Fruit fly (Drosophila melanogaster): ENCODE measurements around the gene Wdr81.

The Wdr81 gene

DNA sequence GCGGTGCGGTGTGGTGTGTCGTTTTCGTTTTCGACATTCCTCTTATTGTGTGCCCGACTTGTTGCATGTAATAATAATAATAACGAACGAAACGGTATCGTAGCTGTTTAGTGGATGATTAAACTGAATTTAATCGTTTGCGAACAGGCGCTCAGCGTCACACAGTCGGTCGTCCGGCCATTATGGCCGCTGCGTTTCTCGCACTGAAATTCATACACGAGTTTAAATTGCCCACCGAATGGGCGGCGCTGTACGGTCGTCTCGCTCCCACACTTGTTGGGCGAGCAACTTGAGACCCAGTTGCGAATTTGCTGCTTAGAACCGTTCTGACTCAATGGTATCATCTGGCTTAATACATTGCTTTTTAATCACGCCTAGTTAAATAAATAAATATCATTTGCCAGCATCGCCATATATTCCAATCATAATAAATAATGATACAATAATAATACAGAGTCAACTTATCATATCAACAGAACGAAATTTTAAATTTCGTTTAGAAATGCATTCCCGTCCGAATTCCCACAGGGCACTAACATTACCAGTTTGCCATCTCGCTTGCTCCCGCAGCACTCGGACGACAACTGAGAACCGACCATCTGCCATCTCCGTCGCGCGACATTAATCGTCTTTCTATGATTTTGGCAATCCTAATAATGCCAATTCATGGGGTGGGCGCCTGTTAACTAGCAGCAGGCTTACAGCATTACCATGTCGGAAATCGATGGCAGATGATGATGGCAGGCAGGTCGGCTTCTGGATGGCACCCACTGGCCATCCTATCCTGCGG, 9.7 kb downstream of the Wdr81 start:
- TF ChIP-seq CG8159 (tag; optimal IDR thresholded peaks at IDR 0.05) (peak; percentile 96), fd96Ca (GFP tag; IDR thresholded peaks at IDR 0.05) (no peak), D1 (tag; optimal IDR thresholded peaks at IDR 0.05) (no peak), Pif1A (GFP tag; optimal IDR thresholded peaks at IDR 0.05) (peak; percentile 90), EcR (GFP tag; optimal IDR thresholded peaks at IDR 0.05) (no peak), CG8301 (tag; optimal IDR thresholded peaks at IDR 0.05) (peak; percentile 93), CG10348 (GFP tag; IDR thresholded peaks at IDR 0.05) (no peak), Pif1B (GFP tag; optimal IDR thresholded peaks at IDR 0.05) (peak; percentile 81), CG15710 (tag; optimal IDR thresholded peaks at IDR 0.05) (peak; percentile 93), CG34367 (tag; optimal IDR thresholded peaks at IDR 0.05) (peak; percentile 90), Ets98B (GFP tag; IDR thresholded peaks at IDR 0.05) (no peak), CG17806 (tag; optimal IDR thresholded peaks at IDR 0.05) (peak; percentile 90), CG14655 (GFP tag; optimal IDR thresholded peaks at IDR 0.05) (peak; percentile 92), gl (tag; optimal IDR thresholded peaks at IDR 0.05) (peak; percentile 82), Snoo (tag; optimal IDR thresholded peaks at IDR 0.05) (peak; percentile 93), CG9948 (tag; optimal IDR thresholded peaks at IDR 0.05) (peak; percentile 92), CG32121 (GFP tag; IDR thresholded peaks at IDR 0.05) (no peak), CG4496 (GFP tag; IDR thresholded peaks at IDR 0.05) (no peak), CG13204 (GFP tag; optimal IDR thresholded peaks at IDR 0.05) (peak; percentile 71), rn (GFP tag; IDR thresholded peaks at IDR 0.05) (no peak), CG12605 (GFP tag; IDR thresholded peaks at IDR 0.05) (no peak)

DNA sequence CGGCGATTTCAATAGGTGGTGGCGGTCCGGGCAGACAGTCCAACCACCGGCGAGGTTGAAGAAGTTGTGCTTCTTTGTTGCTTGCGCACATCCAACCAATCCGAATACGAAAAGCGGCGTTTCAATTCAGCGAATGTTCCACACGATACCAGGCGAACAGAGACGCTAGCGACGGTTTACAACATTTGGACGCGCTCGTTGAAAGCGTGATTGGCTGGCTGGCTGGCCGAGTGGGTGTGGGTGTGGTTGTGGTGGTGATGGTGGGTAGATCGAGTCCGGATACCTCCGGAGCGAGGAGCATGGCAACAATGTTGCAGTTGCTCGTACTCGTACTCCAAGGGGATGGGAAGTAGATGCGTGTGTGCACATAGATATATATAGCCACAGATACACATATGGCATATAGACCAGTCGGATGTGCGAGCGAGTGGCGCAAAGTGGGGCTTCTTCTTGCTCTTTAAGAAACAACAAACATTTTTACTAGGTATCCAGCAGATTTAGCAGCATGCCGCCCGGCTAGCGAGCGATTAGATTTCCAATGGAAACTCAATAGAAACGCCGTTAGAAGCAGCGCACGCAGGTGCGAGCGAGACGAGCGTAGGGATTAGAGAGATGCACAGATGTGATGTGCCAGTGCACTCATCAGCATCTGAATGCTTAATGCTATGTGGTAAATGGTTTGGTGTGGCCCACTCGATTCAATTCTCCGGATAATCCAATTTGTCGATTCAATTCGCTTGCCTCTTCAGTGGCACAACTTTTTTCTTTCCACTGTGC, 10.5 kb downstream of the Wdr81 start:
- TF ChIP-seq CG13204 (GFP tag; optimal IDR thresholded peaks at IDR 0.05) (peak; percentile 91), rn (GFP tag; IDR thresholded peaks at IDR 0.05) (no peak), CG8159 (tag; optimal IDR thresholded peaks at IDR 0.05) (no peak), Pif1B (GFP tag; optimal IDR thresholded peaks at IDR 0.05) (peak; percentile 18), CG12605 (GFP tag; IDR thresholded peaks at IDR 0.05) (no peak), CG9948 (tag; optimal IDR thresholded peaks at IDR 0.05) (no peak), fd96Ca (GFP tag; IDR thresholded peaks at IDR 0.05) (no peak), CG4496 (GFP tag; IDR thresholded peaks at IDR 0.05) (no peak), D1 (tag; optimal IDR thresholded peaks at IDR 0.05) (no peak), CG15710 (tag; optimal IDR thresholded peaks at IDR 0.05) (no peak), CG8301 (tag; optimal IDR thresholded peaks at IDR 0.05) (no peak), CG17806 (tag; optimal IDR thresholded peaks at IDR 0.05) (no peak), Ets98B (GFP tag; IDR thresholded peaks at IDR 0.05) (no peak), CG32121 (GFP tag; IDR thresholded peaks at IDR 0.05) (no peak), Snoo (tag; optimal IDR thresholded peaks at IDR 0.05) (peak; percentile 30), CG14655 (GFP tag; optimal IDR thresholded peaks at IDR 0.05) (peak; percentile 19), CG10348 (GFP tag; IDR thresholded peaks at IDR 0.05) (no peak), EcR (GFP tag; optimal IDR thresholded peaks at IDR 0.05) (peak; percentile 93), CG34367 (tag; optimal IDR thresholded peaks at IDR 0.05) (no peak), gl (tag; optimal IDR thresholded peaks at IDR 0.05) (peak; percentile 3), Pif1A (GFP tag; optimal IDR thresholded peaks at IDR 0.05) (no peak)

dm6 chr2L:12007853-12008252, 12.9 kb downstream of the Wdr81 start, which contains the start of gene Rh5:
Gene Rh5 (plus strand): TSS chr2L:12008153.
- TF ChIP-seq CG12605 (GFP tag; IDR thresholded peaks at IDR 0.05) (no peak), CG17806 (tag; optimal IDR thresholded peaks at IDR 0.05) (no peak), Snoo (tag; optimal IDR thresholded peaks at IDR 0.05) (no peak), CG14655 (GFP tag; optimal IDR thresholded peaks at IDR 0.05) (no peak), fd96Ca (GFP tag; IDR thresholded peaks at IDR 0.05) (no peak), Pif1A (GFP tag; optimal IDR thresholded peaks at IDR 0.05) (no peak), CG34367 (tag; optimal IDR thresholded peaks at IDR 0.05) (no peak), CG4496 (GFP tag; IDR thresholded peaks at IDR 0.05) (no peak), CG10348 (GFP tag; IDR thresholded peaks at IDR 0.05) (no peak), rn (GFP tag; IDR thresholded peaks at IDR 0.05) (no peak), Pif1B (GFP tag; optimal IDR thresholded peaks at IDR 0.05) (no peak), CG8301 (tag; optimal IDR thresholded peaks at IDR 0.05) (no peak)

DNA sequence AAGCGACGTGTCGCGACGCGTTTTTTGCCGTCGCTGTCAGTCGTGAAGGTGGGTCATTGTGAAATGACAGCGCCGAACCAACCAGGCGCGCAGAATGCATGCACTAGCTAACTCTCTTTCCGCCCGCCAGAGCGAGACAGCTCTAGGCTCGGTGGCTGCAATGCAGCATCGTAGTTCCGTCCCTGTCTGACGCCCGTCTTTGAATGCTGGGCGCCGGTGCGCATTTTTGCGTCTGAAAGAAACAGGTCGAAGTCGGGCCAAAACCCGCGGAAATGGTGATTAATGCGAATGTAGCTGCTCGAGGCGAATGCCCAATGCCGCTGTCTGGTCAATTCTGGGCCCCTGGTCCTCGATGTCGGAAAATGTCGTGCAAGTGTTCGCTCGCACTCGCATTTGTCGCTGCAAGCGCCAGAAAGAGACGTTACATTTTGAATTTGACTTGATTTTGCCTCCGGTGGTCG, 13.4 kb downstream of the Wdr81 start:
- TF ChIP-seq CG12605 (GFP tag; IDR thresholded peaks at IDR 0.05) (no peak), CG9948 (tag; optimal IDR thresholded peaks at IDR 0.05) (peak; percentile 17), CG8301 (tag; optimal IDR thresholded peaks at IDR 0.05) (peak; percentile 77), D1 (tag; optimal IDR thresholded peaks at IDR 0.05) (no peak), CG10348 (GFP tag; IDR thresholded peaks at IDR 0.05) (no peak), rn (GFP tag; IDR thresholded peaks at IDR 0.05) (no peak), CG4496 (GFP tag; IDR thresholded peaks at IDR 0.05) (no peak), fd96Ca (GFP tag; IDR thresholded peaks at IDR 0.05) (no peak), CG34367 (tag; optimal IDR thresholded peaks at IDR 0.05) (peak; percentile 51), Pif1A (GFP tag; optimal IDR thresholded peaks at IDR 0.05) (peak; percentile 68), Snoo (tag; optimal IDR thresholded peaks at IDR 0.05) (peak; percentile 84), Ets98B (GFP tag; IDR thresholded peaks at IDR 0.05) (no peak), CG13204 (GFP tag; optimal IDR thresholded peaks at IDR 0.05) (peak; percentile 97), gl (tag; optimal IDR thresholded peaks at IDR 0.05) (peak; percentile 74), CG32121 (GFP tag; IDR thresholded peaks at IDR 0.05) (no peak), CG14655 (GFP tag; optimal IDR thresholded peaks at IDR 0.05) (peak; percentile 70), Pif1B (GFP tag; optimal IDR thresholded peaks at IDR 0.05) (peak; percentile 67), EcR (GFP tag; optimal IDR thresholded peaks at IDR 0.05) (peak; percentile 98), CG8159 (tag; optimal IDR thresholded peaks at IDR 0.05) (peak; percentile 36), CG15710 (tag; optimal IDR thresholded peaks at IDR 0.05) (peak; percentile 53), CG17806 (tag; optimal IDR thresholded peaks at IDR 0.05) (peak; percentile 27)
